Worm (Caenorhabditis elegans) whole organism, L4 larva: ENCODE measurements around the gene F13B12.1.

Experiments
- daf-16 ChIP-seq, 3 experiments: sonication (generic microtip); optimal IDR thresholded peaks; 2 replicates each; lab custom pipeline; 2016 to 2017; ENCODE audit warnings: missing genetic modification characterization in 3 of 3, missing genetic modification reagents in 3 of 3, mild to moderate bottlenecking in 2 of 3, missing compliant biosample characterization in 2 of 3, missing biosample characterization in 1 of 3, moderate library complexity in 1 of 3
- madf-5 ChIP-seq, 2 experiments: fragments of 200-800 bp; sonication (Bioruptor generic); IDR thresholded peaks; 2 replicates each; pipeline ENCODE4 v1.3.6; 2022; ENCODE audit warnings: missing compliant biosample characterization in 2 of 2, missing genetic modification characterization in 2 of 2
- mep-1 ChIP-seq: fragments of 150-350 bp; sonication (generic microtip); optimal IDR thresholded peaks from 3 replicates; lab custom pipeline; 2014; ENCODE audit warnings: missing biosample characterization, missing genetic modification characterization

Gene F13B12.1

ce11 chrIV:10373772-10374288, 50.6 kb downstream of the F13B12.1 start, which contains the start of gene mpz-5 (continued):
- TF ChIP-seq daf-16 (GFP tag; optimal IDR thresholded peaks at IDR 0.05; lab: Kevin White, UChicago) (peak in 1 of 2 experiments; percentile 19), daf-16 (tag; optimal IDR thresholded peaks at IDR 0.05; lab: Kevin White, UChicago) (peak; percentile 36), mep-1 (tag; lab: Kevin White, UChicago) (peak; percentile 67), madf-5 (GFP tag; IDR thresholded peaks at IDR 0.05; lab: Robert Waterston, UW) (no peak)
